Worm (Caenorhabditis elegans): ENCODE results near the gene oac-39.

ce11 chrV:272837-273236, 21.3 kb upstream of the oac-39 start, which contains the start of gene nlp-70:
- no peak for TF ChIP-seq ztf-23 (GFP tag; IDR thresholded peaks at IDR 0.05)
- no peak for TF ChIP-seq flt-1 (GFP tag; IDR thresholded peaks at IDR 0.05)
- no peak for TF ChIP-seq klf-2 (GFP tag; conservative IDR thresholded peaks at IDR 0.05)
- TF ChIP-seq ztf-29 (GFP tag; IDR thresholded peaks at IDR 0.05): no peak
- no peak for TF ChIP-seq med-1 (GFP tag; optimal IDR thresholded peaks at IDR 0.05; ENCODE audit: insufficient read depth)
- no peak for TF ChIP-seq T22C8.4 (GFP tag; IDR thresholded peaks at IDR 0.05)
- TF ChIP-seq cog-1 (tag; optimal IDR thresholded peaks at IDR 0.05): no peak

Measured in whole organism, midembryonic.